Worm (Caenorhabditis elegans): ENCODE measurements around the gene coq-2.

coq-2 gene

DNA sequence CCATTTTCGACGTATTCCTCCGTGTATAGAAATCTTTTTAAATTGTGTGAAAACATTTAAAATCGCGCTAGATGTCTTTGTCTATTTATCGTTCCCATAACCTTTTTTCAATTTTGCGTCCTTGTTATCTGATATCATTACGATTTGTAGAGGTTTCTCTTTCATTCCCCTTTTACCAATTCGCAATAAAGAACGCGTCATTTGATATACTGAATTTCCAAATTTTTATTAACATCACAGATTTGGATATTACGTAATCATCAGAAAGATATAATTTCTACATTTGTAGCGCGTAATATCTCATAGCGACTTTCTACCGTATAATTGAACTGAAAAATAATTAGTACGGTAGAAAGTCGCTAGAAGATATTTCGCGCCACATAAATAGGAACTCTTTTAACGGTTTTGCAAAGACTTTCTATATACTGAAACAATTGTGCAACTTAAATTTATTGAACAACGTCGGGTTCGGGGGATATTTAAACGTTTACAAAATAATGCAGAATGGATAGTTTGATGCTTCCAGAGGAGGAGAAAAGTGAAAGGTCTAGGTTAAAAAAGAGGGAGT lies 23.0 kb downstream of the coq-2 start:
- TF ChIP-seq W03F9.2 (tag; optimal IDR thresholded peaks at IDR 0.05): no peak

DNA sequence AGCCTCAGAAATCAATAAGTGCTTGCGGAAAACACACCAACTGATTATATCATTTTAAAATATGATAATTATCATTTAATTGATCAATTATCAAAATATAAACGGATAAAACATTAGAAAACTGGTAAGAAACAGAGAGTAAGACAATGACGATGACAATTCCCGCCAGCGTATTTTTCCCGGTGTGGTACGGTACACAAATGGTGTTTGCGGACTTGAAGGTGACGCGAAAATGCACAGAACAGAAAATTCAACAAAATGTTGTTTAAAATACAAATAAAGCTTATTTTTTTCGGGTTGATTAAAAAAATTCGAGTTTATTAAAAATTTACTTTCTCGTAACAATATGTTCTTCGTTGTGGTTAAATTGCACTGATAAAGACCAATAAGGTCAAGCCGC lies 25.4 kb downstream of the coq-2 start:
- peak; percentile 42 for TF ChIP-seq W03F9.2 (tag; optimal IDR thresholded peaks at IDR 0.05)
- TF ChIP-seq dao-5 (tag; optimal IDR thresholded peaks at IDR 0.05): no peak

DNA sequence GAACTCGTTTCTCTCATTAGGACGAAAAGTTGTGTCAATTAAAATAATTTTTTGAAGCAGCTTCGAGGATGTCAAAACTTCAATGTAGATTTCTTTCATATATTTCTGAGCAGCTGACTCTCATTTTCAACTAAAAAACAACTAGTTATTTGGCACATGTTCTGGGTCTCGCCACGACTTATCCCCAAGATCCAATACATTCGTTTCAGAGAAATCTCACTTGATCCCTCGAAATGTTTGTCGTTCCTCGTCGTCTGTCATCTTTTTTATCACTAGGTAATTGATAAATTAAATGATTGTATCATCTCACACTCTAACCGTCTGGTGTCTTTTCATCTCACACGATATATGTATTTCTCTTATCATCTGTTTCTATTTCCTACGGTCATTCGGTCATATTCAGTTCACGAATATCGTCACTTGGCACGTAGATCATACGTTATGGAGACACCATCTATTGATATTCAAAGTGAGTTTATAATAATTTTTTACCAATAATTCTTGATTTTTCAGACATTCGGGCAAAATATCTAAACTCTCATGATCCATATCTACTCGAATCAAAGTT lies 26.3 kb downstream of the coq-2 start, which contains the start of the genes rpn-6.1 and F57B9.1:
TSS of gene rpn-6.1 (minus strand) at position 65 of the 568 bp plus-strand sequence.
TSS of gene F57B9.1 (plus strand) at position 154 of the 568 bp plus-strand sequence.
- TF ChIP-seq dao-5 (tag; optimal IDR thresholded peaks at IDR 0.05): no peak
- no peak for TF ChIP-seq W03F9.2 (tag; optimal IDR thresholded peaks at IDR 0.05)
- no peak for TF ChIP-seq him-1 (tag; optimal IDR thresholded peaks at IDR 0.05)

DNA sequence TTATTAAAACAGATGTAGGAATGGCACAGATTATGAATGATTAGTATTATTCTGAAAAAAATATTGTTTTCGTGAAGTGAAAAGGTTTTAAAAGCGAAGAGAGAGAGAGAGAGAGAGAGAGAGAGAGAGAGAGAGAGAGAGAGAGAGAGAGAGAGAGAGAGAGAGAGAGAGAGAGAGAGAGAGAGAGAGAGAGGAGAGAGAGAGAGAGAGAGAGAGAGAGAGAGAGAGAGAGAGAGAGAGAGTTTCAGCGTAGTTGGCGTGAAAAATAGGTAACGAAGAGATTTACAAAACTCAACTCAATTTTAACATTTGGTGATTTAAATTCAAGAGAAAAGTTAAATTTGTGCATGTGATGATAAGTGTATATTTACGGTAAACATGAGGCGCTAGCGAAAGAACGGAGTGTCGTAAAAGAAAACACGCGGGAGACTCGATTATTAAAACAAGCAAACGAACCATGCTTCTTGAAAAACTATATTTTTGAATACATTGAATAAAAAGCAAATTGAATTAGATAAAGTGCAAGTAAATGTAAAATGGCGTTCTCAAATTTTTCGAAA lies 32.4 kb downstream of the coq-2 start, which contains the start of gene panl-2:
TSS of gene panl-2 (minus strand) at position 51 of the 560 bp plus-strand sequence.
- TF ChIP-seq him-1 (tag; optimal IDR thresholded peaks at IDR 0.05): no peak
- TF ChIP-seq W03F9.2 (tag; optimal IDR thresholded peaks at IDR 0.05): no peak
- no peak for TF ChIP-seq dao-5 (tag; optimal IDR thresholded peaks at IDR 0.05)

DNA sequence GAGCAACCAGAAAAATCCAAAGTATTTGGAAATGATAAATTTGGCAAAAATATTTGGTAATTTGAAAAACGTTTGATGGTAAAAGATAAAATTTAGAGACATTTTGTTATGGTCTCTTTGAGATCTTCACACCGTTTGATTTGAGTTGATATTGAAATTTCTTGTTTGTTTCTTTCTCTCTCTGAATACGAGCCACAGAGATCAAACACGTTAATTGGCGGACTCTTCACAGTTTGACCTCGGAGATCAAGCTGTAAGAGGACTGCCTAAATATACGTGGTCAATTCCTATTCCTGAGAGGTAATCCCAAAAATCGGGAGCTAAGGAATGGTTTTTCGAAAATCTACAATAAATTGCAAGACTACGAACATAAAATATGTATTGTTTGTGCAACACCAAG lies 32.9 kb downstream of the coq-2 start:
- no peak for TF ChIP-seq him-1 (tag; optimal IDR thresholded peaks at IDR 0.05)
- TF ChIP-seq W03F9.2 (tag; optimal IDR thresholded peaks at IDR 0.05): no peak
- TF ChIP-seq dao-5 (tag; optimal IDR thresholded peaks at IDR 0.05): no peak

DNA sequence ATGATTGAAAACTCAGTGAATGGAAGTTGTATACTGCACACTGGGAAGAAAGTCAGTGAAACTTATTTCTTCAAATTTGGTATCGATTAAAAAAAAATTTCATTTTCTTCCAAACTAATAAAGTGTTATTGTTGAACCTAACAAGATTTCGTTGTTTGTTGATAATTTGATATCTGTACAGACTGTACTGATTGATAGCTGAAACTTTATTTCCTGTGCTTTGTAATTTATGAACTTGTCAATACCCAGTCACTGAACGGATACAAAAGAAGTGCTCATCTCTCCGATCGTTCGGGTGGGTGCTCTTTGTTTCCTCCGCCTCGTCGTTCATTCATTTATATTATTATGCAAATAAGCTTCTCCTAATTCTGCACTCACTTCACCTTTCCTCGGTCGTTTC lies 33.3 kb downstream of the coq-2 start, which contains the start of gene F31E3.12:
TSS of gene F31E3.12 (plus strand) at position 301 of the 400 bp plus-strand sequence.
- TF ChIP-seq W03F9.2 (tag; optimal IDR thresholded peaks at IDR 0.05): no peak
- TF ChIP-seq dao-5 (tag; optimal IDR thresholded peaks at IDR 0.05): no peak
- no peak for TF ChIP-seq him-1 (tag; optimal IDR thresholded peaks at IDR 0.05)

DNA sequence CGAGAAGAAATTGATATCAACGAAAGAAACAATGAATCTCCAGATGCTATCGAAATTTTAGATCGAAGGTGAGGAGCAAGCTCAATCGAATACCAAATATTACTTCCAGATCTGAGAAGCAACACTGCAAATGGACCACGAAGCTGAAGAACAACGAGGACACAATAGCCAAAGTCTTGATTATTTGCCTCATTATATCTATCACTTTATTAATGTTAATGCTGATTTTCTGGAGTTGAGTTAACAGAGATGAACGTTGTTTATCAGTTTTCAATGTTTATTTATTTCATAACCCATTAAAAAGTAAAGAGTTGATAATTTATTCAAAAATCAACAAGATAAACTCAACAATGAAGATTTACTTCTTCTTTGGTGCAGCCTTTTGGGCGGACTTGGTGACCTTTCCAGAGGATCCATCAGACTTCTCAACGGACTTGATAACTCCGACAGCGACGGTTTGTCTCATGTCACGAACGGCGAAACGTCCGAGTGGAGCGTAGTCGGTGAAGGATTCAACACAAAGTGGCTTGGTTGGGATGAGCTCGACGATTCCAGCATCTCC lies 34.1 kb downstream of the coq-2 start:
- TF ChIP-seq dao-5 (tag; optimal IDR thresholded peaks at IDR 0.05): peak; percentile 25
- peak; percentile 50 for TF ChIP-seq W03F9.2 (tag; optimal IDR thresholded peaks at IDR 0.05)
- TF ChIP-seq him-1 (tag; optimal IDR thresholded peaks at IDR 0.05): no peak

DNA sequence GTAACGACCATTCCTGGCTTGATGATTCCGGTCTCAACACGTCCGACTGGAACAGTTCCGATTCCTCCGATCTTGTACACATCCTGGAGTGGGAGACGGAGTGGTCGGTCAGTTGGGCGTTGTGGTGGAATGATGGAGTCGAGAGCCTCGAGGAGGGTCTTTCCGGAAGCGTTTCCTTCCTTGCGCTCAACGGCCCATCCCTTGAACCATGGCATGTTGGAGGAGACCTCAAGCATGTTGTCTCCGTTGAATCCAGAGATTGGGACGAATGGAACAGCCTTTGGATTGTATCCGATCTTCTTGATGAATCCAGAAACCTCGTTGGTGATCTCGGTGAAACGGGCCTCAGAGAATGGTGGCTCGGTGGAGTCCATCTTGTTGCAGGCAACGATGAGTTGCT lies 35.0 kb downstream of the coq-2 start:
- TF ChIP-seq W03F9.2 (tag; optimal IDR thresholded peaks at IDR 0.05) (no peak), him-1 (tag; optimal IDR thresholded peaks at IDR 0.05) (no peak), dao-5 (tag; optimal IDR thresholded peaks at IDR 0.05) (no peak)

DNA sequence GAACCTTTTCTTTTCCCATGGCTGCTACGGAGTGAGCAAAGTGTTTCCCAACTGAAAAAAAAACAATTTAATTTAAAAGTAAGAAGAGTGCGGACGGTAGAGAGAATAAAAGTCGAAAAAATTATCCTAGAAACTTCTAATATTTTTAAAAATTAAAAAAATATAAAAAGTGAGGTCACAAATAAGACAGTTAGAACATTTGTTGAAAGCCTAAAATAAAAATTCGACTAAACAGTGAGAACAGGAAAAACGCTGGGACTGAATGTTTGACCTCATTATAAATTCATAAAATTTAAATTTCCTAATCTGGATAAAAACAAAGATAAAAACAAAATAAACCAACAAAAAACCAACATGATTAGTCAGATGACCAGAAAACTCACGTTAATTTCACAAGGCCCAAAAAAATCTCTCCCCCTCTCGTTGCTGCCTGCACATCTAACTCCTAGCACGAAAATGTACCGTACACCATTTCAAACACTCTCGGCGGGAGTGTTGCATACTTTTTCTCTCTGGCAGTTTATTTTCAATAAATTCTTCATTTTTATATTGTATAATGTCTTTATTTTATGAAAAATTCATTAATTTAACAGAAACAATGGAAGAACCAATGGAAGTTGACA lies 36.0 kb downstream of the coq-2 start, which contains the start of the genes eef-1A.1 and rfc-4:
TSS of gene eef-1A.1 (minus strand) at position 51 of the 623 bp plus-strand sequence.
TSS of gene rfc-4 (plus strand) at position 592 of the 623 bp plus-strand sequence.
- TF ChIP-seq him-1 (tag; optimal IDR thresholded peaks at IDR 0.05) (peak; percentile 80), W03F9.2 (tag; optimal IDR thresholded peaks at IDR 0.05) (peak; percentile 97), dao-5 (tag; optimal IDR thresholded peaks at IDR 0.05) (no peak)

DNA sequence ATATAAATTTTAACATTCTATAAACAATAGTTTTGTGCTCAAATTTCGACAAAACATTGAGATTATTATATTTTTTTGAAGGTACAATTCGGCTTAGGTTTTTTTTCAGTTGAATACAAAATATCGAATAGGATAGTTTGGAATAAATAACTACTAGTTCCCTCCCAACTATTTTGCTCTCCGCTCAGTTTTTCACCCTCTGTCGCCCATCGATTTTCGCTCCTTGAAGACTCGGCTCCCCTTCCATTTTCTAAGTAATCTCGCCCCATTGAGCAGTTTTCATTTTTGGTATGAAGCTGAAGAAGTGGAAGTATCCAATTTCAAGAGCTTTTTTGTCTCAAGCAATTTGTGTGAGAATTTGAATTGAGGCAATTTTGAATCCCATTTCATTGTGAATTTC lies 37.9 kb downstream of the coq-2 start, which contains the start of gene F31E3.2:
TSS of gene F31E3.2 (plus strand) at position 301 of the 400 bp plus-strand sequence.
- no peak for TF ChIP-seq dao-5 (tag; optimal IDR thresholded peaks at IDR 0.05)
- no peak for TF ChIP-seq W03F9.2 (tag; optimal IDR thresholded peaks at IDR 0.05)
- TF ChIP-seq him-1 (tag; optimal IDR thresholded peaks at IDR 0.05): no peak

DNA sequence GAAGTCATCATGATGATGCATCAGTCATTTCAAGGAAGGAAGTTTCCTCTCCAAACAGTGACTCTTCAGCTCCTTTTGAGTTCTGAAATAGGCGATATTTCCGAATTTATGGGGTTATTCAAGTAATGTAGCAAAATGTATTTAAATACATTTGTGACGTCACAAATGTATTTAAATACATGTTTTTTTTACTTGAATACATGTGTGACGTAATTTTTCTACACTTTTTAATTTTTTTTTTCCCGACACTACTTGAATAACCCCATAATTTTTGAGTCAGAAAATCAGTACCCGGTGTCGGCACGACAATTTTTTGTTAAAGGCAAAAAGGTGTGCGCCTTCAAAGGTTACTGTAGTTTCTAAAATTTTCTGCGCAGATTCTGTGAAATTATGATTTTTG lies 39.2 kb downstream of the coq-2 start:
- TF ChIP-seq him-1 (tag; optimal IDR thresholded peaks at IDR 0.05) (no peak), W03F9.2 (tag; optimal IDR thresholded peaks at IDR 0.05) (no peak), dao-5 (tag; optimal IDR thresholded peaks at IDR 0.05) (no peak)

DNA sequence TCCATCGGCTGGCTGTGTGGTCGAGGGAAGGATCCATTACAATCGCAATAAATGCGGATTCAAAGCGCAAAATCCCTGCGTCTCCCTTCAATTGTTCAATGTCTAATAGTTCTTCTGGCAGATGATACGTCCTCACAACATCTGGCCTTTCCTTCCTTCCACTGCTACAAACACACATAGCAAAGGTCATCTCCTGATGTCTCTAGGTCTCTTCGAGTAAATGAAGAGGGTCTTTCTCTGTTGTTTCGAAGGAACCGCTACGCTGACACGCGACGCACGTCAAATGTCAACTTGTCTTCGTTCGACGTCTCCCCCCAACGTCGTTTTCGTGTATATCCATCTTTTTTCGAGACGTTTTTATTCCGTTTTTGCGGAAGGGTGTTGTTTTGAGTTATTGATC lies 43.1 kb downstream of the coq-2 start:
- TF ChIP-seq him-1 (tag; optimal IDR thresholded peaks at IDR 0.05) (no peak), dao-5 (tag; optimal IDR thresholded peaks at IDR 0.05) (no peak), W03F9.2 (tag; optimal IDR thresholded peaks at IDR 0.05) (no peak)

DNA sequence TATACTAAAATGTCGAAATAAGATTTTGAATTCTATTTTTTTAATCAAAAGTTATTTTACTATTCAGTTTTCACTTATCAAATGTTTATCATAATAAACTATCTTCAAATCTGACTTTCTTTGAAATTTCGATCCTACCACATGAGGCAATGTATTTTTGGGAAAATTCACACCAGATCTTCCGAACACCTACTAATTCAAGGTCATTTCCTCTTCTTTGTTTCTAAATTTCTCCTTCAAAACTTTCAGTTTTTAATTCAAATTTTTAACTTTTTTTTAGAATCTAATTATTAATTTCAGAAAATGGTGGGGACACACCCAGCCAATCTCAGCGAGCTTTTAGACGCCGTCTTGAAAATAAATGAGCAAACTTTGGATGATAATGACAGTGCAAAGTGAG lies 43.8 kb downstream of the coq-2 start, which contains the start of gene ceh-20:
TSS of gene ceh-20 (plus strand) at position 301 of the 400 bp plus-strand sequence.
- TF ChIP-seq dao-5 (tag; optimal IDR thresholded peaks at IDR 0.05): no peak
- no peak for TF ChIP-seq W03F9.2 (tag; optimal IDR thresholded peaks at IDR 0.05)
- no peak for TF ChIP-seq him-1 (tag; optimal IDR thresholded peaks at IDR 0.05)

Measured in whole organism, L4/young adult.